Worm (Caenorhabditis elegans) whole organism, young adult: Measurements from ENCODE around the gene Y39H10B.2.
"Not testable (repeated sequence)": the region's sequence is repeated elsewhere in the genome, so short reads cannot be mapped to it uniquely, and the experiment has no call there.

Experiments used
- F10E7.11 ChIP-seq: sonication (generic microtip); optimal IDR thresholded peaks from 2 replicates; lab custom pipeline; 2017; ENCODE audit warnings: mild to moderate bottlenecking, missing genetic modification characterization, moderate library complexity, missing compliant biosample characterization
- F23B12.7 ChIP-seq: sonication (generic microtip); optimal IDR thresholded peaks from 2 replicates; lab custom pipeline; 2017; ENCODE audit warnings: missing genetic modification characterization, mild to moderate bottlenecking, missing compliant biosample characterization, antibody characterized with exemption, moderate library complexity; ENCODE audit not compliant: insufficient read depth
- Y53G8AR.9 ChIP-seq: fragments of 200-800 bp; sonication (Bioruptor generic); conservative IDR thresholded peaks from 2 replicates; pipeline ENCODE4 v1.3.6; 2022; ENCODE audit warnings: missing genetic modification reagents, missing genetic modification characterization, missing compliant biosample characterization
- Y79H2A.3 ChIP-seq: fragments of 200-800 bp; sonication (Bioruptor generic); conservative IDR thresholded peaks from 2 replicates; pipeline ENCODE4 v1.3.6; 2022; ENCODE audit warnings: missing genetic modification reagents, missing genetic modification characterization, missing compliant biosample characterization
- ama-1 ChIP-seq, 3 experiments: fragments of 150-350 bp in 1 of 3; sonication (generic microtip) in 2 of 3; optimal IDR thresholded peaks; 2 replicates each; lab custom pipeline; 2014 to 2018; ENCODE audit warnings: missing biosample characterization in 2 of 3, missing genetic modification characterization in 2 of 3, missing genetic modification reagents in 2 of 3
- aptf-2 ChIP-seq: fragments of 200-800 bp; sonication (Bioruptor generic); conservative IDR thresholded peaks from 2 replicates; pipeline ENCODE4 v1.3.6; 2022; ENCODE audit warnings: missing genetic modification reagents, missing genetic modification characterization, missing compliant biosample characterization
- aptf-3 ChIP-seq: fragments of 200-800 bp; sonication (Bioruptor generic); IDR thresholded peaks from 2 replicates; pipeline ENCODE4 v1.3.6; 2022; ENCODE audit warnings: missing genetic modification characterization, missing compliant biosample characterization
- atf-7 ChIP-seq: sonication (generic microtip); optimal IDR thresholded peaks from 2 replicates; lab custom pipeline; 2017; ENCODE audit warnings: mild to moderate bottlenecking, missing genetic modification characterization, missing compliant biosample characterization
- cebp-1 ChIP-seq, 2 experiments: fragments of 200-800 bp in 1 of 2; sonication (Bioruptor generic) in 1 of 2; sonication (generic microtip) in 1 of 2; IDR thresholded peaks in 1 of 2; optimal IDR thresholded peaks in 1 of 2; 2 replicates each; pipeline versions ENCODE4 v1.3.6 to Lab custom; 2017 to 2022; ENCODE audit warnings: missing compliant biosample characterization in 2 of 2, missing genetic modification characterization in 2 of 2, mild to moderate bottlenecking in 1 of 2, missing genetic modification reagents in 1 of 2, moderate library complexity in 1 of 2
- ceh-40 ChIP-seq: fragments of 200-800 bp; sonication (Bioruptor generic); IDR thresholded peaks from 2 replicates; pipeline ENCODE4 v1.3.6; 2022; ENCODE audit warnings: missing genetic modification characterization, missing compliant biosample characterization
- egl-18 ChIP-seq: fragments of 200-800 bp; sonication (Bioruptor generic); IDR thresholded peaks from 2 replicates; pipeline ENCODE4 v1.3.6; 2022; ENCODE audit warnings: missing genetic modification reagents, missing genetic modification characterization, missing compliant biosample characterization
- egl-44 ChIP-seq: fragments of 200-800 bp; sonication (Bioruptor generic); IDR thresholded peaks from 2 replicates; pipeline ENCODE4 v1.3.6; 2022; ENCODE audit warnings: missing genetic modification reagents, missing genetic modification characterization, missing compliant biosample characterization
- egrh-3 ChIP-seq: fragments of 200-800 bp; sonication (Bioruptor generic); IDR thresholded peaks from 2 replicates; pipeline ENCODE4 v1.3.6; 2022; ENCODE audit warnings: missing genetic modification reagents, missing genetic modification characterization, missing compliant biosample characterization
- ekl-4 ChIP-seq: fragments of 200-800 bp; sonication (Bioruptor generic); IDR thresholded peaks from 2 replicates; pipeline ENCODE4 v1.3.6; 2022; ENCODE audit warnings: missing genetic modification reagents, missing genetic modification characterization, missing compliant biosample characterization
- hlh-26 ChIP-seq: fragments of 200-800 bp; sonication (Bioruptor generic); conservative IDR thresholded peaks from 2 replicates; pipeline ENCODE4 v1.3.6; 2022; ENCODE audit warnings: missing genetic modification reagents, missing genetic modification characterization, missing compliant biosample characterization
- let-607 ChIP-seq, 2 experiments: fragments of 200-800 bp in 1 of 2; sonication (Bioruptor generic) in 1 of 2; sonication (generic microtip) in 1 of 2; optimal IDR thresholded peaks; 2 replicates each; lab custom pipeline; 2016 to 2018; ENCODE audit warnings: mild to moderate bottlenecking in 2 of 2, missing compliant biosample characterization in 2 of 2, missing genetic modification characterization in 2 of 2, moderate library complexity in 2 of 2, missing genotype in 1 of 2
- lin-54 ChIP-seq: fragments of 200-800 bp; sonication (Bioruptor generic); optimal IDR thresholded peaks from 2 replicates; lab custom pipeline; 2018; ENCODE audit warnings: mild to moderate bottlenecking, missing genetic modification characterization, missing compliant biosample characterization
- lsl-1 ChIP-seq: fragments of 200-800 bp; sonication (Bioruptor generic); optimal IDR thresholded peaks from 2 replicates; lab custom pipeline; 2018; ENCODE audit warnings: mild to moderate bottlenecking, missing genetic modification characterization, moderate library complexity, missing compliant biosample characterization
- lsy-27 ChIP-seq: sonication (generic microtip); optimal IDR thresholded peaks from 2 replicates; lab custom pipeline; 2017; ENCODE audit warnings: missing genetic modification characterization, mild to moderate bottlenecking, missing compliant biosample characterization, antibody characterized with exemption, missing genotype, borderline replicate concordance; ENCODE audit not compliant: insufficient read depth
- madf-10 ChIP-seq: sonication (generic microtip); optimal IDR thresholded peaks from 2 replicates; lab custom pipeline; 2016; ENCODE audit warnings: mild to moderate bottlenecking, missing genetic modification characterization, missing compliant biosample characterization
- nhr-80 ChIP-seq: sonication (generic microtip); optimal IDR thresholded peaks from 2 replicates; lab custom pipeline; 2016; ENCODE audit warnings: missing genetic modification characterization, missing compliant biosample characterization
- rpc-1 ChIP-seq, 2 experiments: fragments of 150-350 bp in 1 of 2; sonication (generic microtip) in 1 of 2; optimal IDR thresholded peaks; 2 replicates each; lab custom pipeline; 2014 to 2018; ENCODE audit warnings: missing biosample characterization in 1 of 2, missing genetic modification characterization in 1 of 2, missing genetic modification reagents in 1 of 2, missing genotype in 1 of 2
- sdz-38 ChIP-seq: sonication (generic microtip); optimal IDR thresholded peaks from 2 replicates; lab custom pipeline; 2016; ENCODE audit warnings: missing genotype, missing genetic modification characterization, missing compliant biosample characterization
- sea-2 ChIP-seq: fragments of 200-800 bp; sonication (Bioruptor generic); IDR thresholded peaks from 2 replicates; pipeline ENCODE4 v1.3.6; 2022; ENCODE audit warnings: missing genetic modification characterization, missing compliant biosample characterization
- snpc-1.1 ChIP-seq: sonication (generic microtip); optimal IDR thresholded peaks from 2 replicates; lab custom pipeline; 2017; ENCODE audit warnings: missing genetic modification characterization, mild to moderate bottlenecking, missing compliant biosample characterization, antibody characterized with exemption, moderate library complexity, missing genotype, missing genetic modification reagents; ENCODE audit not compliant: insufficient read depth
- unc-62 ChIP-seq: fragments of 150-350 bp; optimal IDR thresholded peaks from 2 replicates; lab custom pipeline; 2014; ENCODE audit warnings: missing biosample characterization, missing genetic modification reagents, missing genetic modification characterization
- ztf-22 ChIP-seq: fragments of 200-800 bp; sonication (Bioruptor generic); optimal IDR thresholded peaks from 2 replicates; lab custom pipeline; 2018; ENCODE audit warnings: mild to moderate bottlenecking, missing genetic modification characterization, moderate library complexity, missing compliant biosample characterization
- ztf-26 ChIP-seq: sonication (generic microtip); optimal IDR thresholded peaks from 2 replicates; lab custom pipeline; 2017; ENCODE audit warnings: missing genetic modification characterization, missing compliant biosample characterization
- ztf-28 ChIP-seq: fragments of 200-800 bp; sonication (Bioruptor generic); IDR thresholded peaks from 2 replicates; pipeline ENCODE4 v1.3.6; 2022; ENCODE audit warnings: missing genetic modification reagents, missing genetic modification characterization, missing compliant biosample characterization
- ztf-3 ChIP-seq: fragments of 200-800 bp; sonication (Bioruptor generic); optimal IDR thresholded peaks from 2 replicates; lab custom pipeline; 2018; ENCODE audit warnings: mild to moderate bottlenecking, missing genetic modification characterization, missing compliant biosample characterization

The Y39H10B.2 gene

DNA sequence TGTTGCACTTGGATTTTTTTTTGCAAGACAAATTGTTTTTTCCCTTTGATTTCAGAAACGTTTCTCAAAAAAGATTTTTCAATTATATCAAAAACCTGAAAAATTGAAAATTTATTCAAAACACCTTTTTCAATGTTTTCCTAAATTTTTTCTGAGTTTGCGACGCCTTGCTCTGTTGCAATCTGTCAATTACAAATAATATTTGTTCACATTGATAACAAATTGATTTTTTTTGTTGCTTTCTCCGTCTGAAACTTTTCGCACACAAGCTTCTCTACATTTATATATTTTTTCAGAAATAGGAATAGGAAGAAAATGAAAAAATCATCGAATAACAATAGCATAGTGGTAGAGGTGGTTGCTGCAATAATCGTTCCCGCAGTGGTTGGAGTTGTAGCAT lies at the start of gene Y39H10B.2:
Y39H10B.2 (plus strand) TSS at position 301 of the 400 bp plus-strand sequence.
- TF ChIP-seq nhr-80 (tag; lab: Kevin White, UChicago) (peak; percentile 58), ekl-4 (GFP tag; lab: Robert Waterston, UW) (no peak), unc-62 (GFP tag; lab: Kevin White, UChicago) (no peak)

- not testable (repeated sequence) for TF ChIP-seq ztf-26 (tag; lab: Kevin White, UChicago); F10E7.11 (tag; lab: Kevin White, UChicago); ztf-28
- TF ChIP-seq, all 124 proteins: peak for 0; not testable (repeated sequence) for 124
These were observed 48.0 kb upstream of the Y39H10B.2 start, which contains the start of gene srx-93 for ce11 chrV:3620608-3621007. Gene srx-93, minus strand, starts transcription at chrV:3620708.

DNA sequence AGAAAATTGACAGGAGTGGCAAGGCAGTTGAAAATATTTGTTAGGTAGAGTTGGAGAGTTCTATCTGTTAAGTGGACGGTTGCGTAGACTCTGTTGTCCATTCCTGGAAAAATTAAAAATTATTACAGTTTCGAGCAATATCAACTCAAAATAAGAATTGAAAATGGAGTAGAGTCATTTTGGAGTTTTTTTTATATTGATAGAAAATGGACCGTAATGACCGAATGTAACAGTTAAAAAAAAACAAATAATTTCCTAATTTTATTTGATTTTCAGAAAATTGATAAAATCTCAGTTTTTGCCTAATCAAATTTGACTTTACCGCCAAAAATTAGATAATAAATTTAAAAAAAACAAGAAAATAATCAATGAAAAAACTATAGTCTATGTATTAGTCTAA lies 41.6 kb upstream of the Y39H10B.2 start, which contains the start of gene F59B1.4:
F59B1.4 (minus strand) TSS at position 101 of the 400 bp plus-strand sequence.
- TF ChIP-seq F23B12.7: no peak
- no peak for TF ChIP-seq egl-18 (GFP tag; lab: Robert Waterston, UW)
- no peak for TF ChIP-seq madf-10
- no peak for TF ChIP-seq aptf-3 (GFP tag; lab: Robert Waterston, UW)
- TF ChIP-seq Y79H2A.3 (GFP tag; lab: Robert Waterston, UW): no peak
- no peak for TF ChIP-seq egrh-3 (GFP tag; lab: Robert Waterston, UW)
- TF ChIP-seq sdz-38 (tag; lab: Kevin White, UChicago): no peak
- no peak for TF ChIP-seq lsy-27

DNA sequence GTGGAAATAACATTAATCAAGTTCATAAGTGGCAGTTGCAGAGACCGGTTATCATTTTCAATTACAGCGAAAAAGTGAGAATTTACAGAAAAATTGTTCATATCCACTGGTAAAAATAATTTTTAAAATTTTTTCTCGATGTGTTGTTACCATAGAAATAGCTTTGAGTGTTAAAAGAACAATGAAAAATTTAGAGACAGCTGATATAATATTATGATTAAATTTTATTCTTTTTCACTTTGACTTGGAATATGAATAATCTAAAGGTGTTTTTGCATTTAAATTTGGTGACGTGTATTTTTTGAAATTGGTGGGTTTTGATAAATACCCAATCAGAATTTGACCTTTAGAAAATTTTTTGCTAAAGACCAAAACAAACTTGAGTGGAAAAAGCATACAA lies 37.0 kb upstream of the Y39H10B.2 start, which contains the start of gene F59B1.6:
F59B1.6 (minus strand) TSS at position 101 of the 400 bp plus-strand sequence.
- no peak for TF ChIP-seq ceh-40 (GFP tag; lab: Robert Waterston, UW)
- TF ChIP-seq hlh-26: no peak
- TF ChIP-seq lin-54 (GFP tag; lab: Kevin White, UChicago): no peak
- no peak for TF ChIP-seq ztf-22 (GFP tag; lab: Kevin White, UChicago)
- no peak for TF ChIP-seq rpc-1 (optimal IDR thresholded peaks at IDR 0.05; lab: Kevin White, UChicago)
- no peak for TF ChIP-seq rpc-1 (tag; optimal IDR thresholded peaks at IDR 0.05; lab: Kevin White, UChicago)
- TF ChIP-seq lsl-1 (GFP tag; lab: Kevin White, UChicago): no peak
- no peak for TF ChIP-seq F23B12.7
- TF ChIP-seq aptf-3 (GFP tag; lab: Robert Waterston, UW): no peak
- no peak for TF ChIP-seq sea-2
- TF ChIP-seq ama-1 (optimal IDR thresholded peaks at IDR 0.05; lab: Kevin White, UChicago): no peak
- no peak for TF ChIP-seq ama-1 (GFP tag; optimal IDR thresholded peaks at IDR 0.05; lab: Kevin White, UChicago)
- TF ChIP-seq snpc-1.1 (tag; lab: Kevin White, UChicago): no peak
- no peak for TF ChIP-seq Y53G8AR.9 (GFP tag; lab: Robert Waterston, UW)

DNA sequence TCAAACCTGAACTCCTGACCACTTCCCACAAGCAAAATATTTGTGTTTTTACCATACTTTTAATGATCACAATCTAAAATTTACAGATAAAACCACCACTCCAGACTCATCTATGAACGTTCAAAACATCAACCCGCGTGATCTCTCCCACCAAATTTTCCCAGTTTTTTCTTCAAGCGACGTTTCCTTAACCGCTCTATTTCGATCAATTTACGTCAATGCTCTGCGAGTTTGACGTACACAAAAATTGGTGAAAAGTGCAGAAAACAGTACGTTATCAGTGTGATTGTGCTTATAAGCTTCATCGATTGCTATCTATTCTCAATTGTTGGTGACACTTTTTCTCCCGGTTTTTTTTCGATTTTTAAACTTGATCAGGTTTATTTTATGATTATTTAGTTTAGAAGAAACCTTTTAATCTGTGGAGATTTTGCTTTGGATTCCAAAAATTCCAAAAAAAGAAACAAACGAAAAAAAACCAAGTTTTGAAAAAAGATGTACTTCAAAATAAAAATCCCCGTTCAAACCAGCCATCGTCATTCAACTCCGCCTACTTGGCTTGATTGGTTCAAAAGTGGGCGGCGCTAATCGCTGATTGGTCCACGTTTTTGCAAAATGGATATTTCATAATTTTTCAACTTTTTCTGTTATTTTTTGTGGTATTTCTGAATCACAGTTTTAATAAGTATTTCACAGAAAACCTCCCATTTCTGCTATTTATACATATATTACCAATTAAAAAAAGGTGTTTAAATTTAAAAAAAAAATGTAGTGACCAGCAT lies 36.1 kb upstream of the Y39H10B.2 start:
- TF ChIP-seq ztf-22 (GFP tag; lab: Kevin White, UChicago): peak; percentile 36
- no peak for TF ChIP-seq aptf-2 (GFP tag; lab: Robert Waterston, UW)
- TF ChIP-seq lsy-27: no peak
- no peak for TF ChIP-seq ztf-3 (GFP tag; lab: Kevin White, UChicago)
- TF ChIP-seq cebp-1 (GFP tag; IDR thresholded peaks at IDR 0.05; lab: Robert Waterston, UW): no peak
- TF ChIP-seq cebp-1 (tag; optimal IDR thresholded peaks at IDR 0.05; lab: Kevin White, UChicago): no peak
- TF ChIP-seq let-607 (tag; optimal IDR thresholded peaks at IDR 0.05; lab: Kevin White, UChicago): peak in 1 of 2 experiments; percentile 19
- no peak for TF ChIP-seq Y79H2A.3 (GFP tag; lab: Robert Waterston, UW)
- TF ChIP-seq atf-7 (tag; lab: Kevin White, UChicago): peak; percentile 56
- peak; percentile 45; the same call in 1 of the 2 replicates for TF ChIP-seq egl-44
- TF ChIP-seq nhr-80 (tag; lab: Kevin White, UChicago): peak; percentile 77
